Fruit fly (Drosophila melanogaster): ENCODE results near the gene Hsp70Bc.
"Not testable (repeated sequence)": the region's sequence is repeated elsewhere in the genome, so short reads cannot be mapped to it uniquely, and the experiment has no call there.

Hsp70Bc gene

DNA sequence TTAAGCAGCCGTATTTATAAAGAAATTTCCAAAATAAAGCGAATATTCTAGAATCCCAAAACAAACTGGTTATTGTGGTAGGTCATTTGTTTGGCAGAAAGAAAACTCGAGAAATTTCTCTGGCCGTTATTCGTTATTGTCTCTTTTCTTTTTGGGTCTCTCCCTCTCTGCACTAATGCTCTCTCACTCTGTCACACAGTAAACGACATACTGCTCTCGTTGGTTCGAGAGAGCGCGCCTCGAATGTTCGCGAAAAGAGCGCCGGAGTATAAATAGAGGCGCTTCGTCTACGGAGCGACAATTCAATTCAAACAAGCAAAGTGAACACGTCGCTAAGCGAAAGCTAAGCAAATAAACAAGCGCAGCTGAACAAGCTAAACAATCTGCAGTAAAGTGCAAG, at the start of gene Hsp70Bc:
Gene Hsp70Bc (plus strand): TSS at position 301 of the 400 bp plus-strand sequence.
- not testable (repeated sequence) for TF ChIP-seq insv, ttk, Sin3A (optimal IDR thresholded peaks at IDR 0.05)

DNA sequence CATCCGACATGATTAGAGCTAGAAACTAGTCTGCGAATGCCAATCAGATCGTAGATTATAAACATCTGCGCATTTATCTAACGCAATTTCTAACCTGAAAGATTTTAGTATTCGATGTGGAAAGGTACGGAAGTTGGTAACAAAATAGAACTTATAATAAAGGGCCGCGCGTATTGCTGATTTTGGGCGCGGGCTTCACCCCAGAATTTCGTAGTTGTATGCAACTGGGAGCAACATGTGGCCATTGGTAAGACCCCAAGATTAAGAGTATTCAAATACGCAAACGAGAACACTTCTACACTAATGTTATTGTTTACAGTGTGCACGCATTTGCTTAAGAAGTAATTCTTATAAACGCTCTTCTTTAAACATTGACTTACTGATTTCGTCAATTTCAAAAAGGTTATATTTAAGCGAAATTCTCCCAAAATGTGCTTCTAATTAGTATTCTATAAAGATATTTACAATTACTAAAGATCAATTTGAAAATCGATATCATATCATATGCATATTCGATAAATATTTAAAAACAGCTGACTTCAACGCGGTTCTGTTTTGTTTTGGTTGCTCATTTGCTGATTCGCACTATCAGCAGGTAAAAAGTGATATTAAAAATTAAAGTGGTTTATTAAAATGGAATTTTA, 48.9 kb upstream of the Hsp70Bc start, which contains the start of the genes CG5961 and Polr3C:
Gene CG5961 (minus strand): TSS at position 416 of the 644 bp plus-strand sequence.
Gene Polr3C (plus strand): TSS at position 536 of the 644 bp plus-strand sequence.
- TF ChIP-seq Sin3A (optimal IDR thresholded peaks at IDR 0.05) (no peak), h (optimal IDR thresholded peaks at IDR 0.05) (no peak), insv (optimal IDR thresholded peaks at IDR 0.05) (no peak), psq (optimal IDR thresholded peaks at IDR 0.05) (peak; percentile 69), Myc (optimal IDR thresholded peaks at IDR 0.05) (no peak), ttk (optimal IDR thresholded peaks at IDR 0.05) (no peak)

DNA sequence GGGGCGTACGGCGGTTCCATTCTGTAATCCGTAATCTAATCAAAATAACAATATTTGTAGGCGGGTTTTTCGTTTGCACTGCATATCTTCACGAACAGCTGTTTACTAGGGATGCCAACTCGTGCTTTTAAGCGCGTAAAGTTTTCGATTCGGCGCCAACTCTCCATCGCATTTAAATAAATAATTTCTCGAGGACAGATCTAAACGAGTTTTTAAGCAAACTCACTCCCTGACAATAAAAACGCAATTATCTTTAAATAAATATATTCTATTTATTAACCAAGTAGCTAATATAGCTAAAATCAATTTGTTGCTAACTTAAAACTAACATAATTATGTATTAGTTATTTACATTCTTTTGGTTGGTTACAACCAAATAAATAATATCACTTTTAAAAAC, 43.7 kb upstream of the Hsp70Bc start, which contains the start of gene CG5608:
Gene CG5608 (minus strand): TSS at position 101 of the 400 bp plus-strand sequence.
- not testable (repeated sequence) for TF ChIP-seq psq, insv, h (optimal IDR thresholded peaks at IDR 0.05)

DNA sequence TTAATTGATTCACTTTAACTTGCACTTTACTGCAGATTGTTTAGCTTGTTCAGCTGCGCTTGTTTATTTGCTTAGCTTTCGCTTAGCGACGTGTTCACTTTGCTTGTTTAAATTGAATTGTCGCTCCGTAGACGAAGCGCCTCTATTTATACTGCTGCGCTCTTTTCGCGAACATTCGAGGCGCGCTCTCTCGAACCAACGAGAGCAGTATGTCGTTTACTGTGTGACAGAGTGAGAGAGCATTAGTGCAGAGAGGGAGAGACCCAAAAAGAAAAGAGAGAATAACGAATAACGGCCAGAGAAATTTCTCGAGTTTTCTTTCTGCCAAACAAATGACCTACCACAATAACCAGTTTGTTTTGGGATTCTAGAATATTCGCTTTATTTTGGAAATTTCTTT, 41.2 kb upstream of the Hsp70Bc start, which contains the start of gene Hsp70Ba:
Gene Hsp70Ba (minus strand): TSS at position 102 of the 400 bp plus-strand sequence.
- TF ChIP-seq psq, insv, h (optimal IDR thresholded peaks at IDR 0.05): not testable (repeated sequence)

DNA sequence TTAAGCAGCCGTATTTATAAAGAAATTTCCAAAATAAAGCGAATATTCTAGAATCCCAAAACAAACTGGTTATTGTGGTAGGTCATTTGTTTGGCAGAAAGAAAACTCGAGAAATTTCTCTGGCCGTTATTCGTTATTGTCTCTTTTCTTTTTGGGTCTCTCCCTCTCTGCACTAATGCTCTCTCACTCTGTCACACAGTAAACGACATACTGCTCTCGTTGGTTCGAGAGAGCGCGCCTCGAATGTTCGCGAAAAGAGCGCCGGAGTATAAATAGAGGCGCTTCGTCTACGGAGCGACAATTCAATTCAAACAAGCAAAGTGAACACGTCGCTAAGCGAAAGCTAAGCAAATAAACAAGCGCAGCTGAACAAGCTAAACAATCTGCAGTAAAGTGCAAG, 6.7 kb upstream of the Hsp70Bc start, which contains the start of gene Hsp70Bbb:
Gene Hsp70Bbb (plus strand): TSS at position 301 of the 400 bp plus-strand sequence.
- not testable (repeated sequence) for TF ChIP-seq Myc, h, ttk (optimal IDR thresholded peaks at IDR 0.05)

DNA sequence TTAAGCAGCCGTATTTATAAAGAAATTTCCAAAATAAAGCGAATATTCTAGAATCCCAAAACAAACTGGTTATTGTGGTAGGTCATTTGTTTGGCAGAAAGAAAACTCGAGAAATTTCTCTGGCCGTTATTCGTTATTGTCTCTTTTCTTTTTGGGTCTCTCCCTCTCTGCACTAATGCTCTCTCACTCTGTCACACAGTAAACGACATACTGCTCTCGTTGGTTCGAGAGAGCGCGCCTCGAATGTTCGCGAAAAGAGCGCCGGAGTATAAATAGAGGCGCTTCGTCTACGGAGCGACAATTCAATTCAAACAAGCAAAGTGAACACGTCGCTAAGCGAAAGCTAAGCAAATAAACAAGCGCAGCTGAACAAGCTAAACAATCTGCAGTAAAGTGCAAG, 3.4 kb upstream of the Hsp70Bc start, which contains the start of gene Hsp70Bb:
Gene Hsp70Bb (plus strand): TSS at position 301 of the 400 bp plus-strand sequence.
- not testable (repeated sequence) for TF ChIP-seq ttk, insv, psq (optimal IDR thresholded peaks at IDR 0.05)

DNA sequence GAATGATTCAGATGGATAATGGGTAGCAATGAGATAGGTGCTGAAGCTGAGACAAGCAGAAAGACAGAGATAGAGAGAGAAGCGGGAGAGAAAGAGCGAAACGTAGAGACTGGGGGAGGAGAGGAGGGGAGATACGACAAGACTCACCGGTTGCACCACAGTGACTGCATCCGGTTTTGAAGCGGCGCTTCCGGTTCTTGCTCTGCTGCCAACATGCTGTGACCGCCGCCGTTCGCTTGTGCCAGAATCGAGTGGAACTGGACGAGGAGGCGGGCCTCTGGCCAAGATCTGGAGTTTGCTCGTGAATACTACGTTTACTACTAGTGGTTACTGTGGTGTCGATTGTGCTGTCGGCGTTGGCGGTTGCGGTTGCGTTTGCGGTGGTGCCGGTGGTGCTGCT, 6.1 kb downstream of the Hsp70Bc start:
- TF ChIP-seq insv (optimal IDR thresholded peaks at IDR 0.05) (no peak), Myc (optimal IDR thresholded peaks at IDR 0.05) (no peak), psq (optimal IDR thresholded peaks at IDR 0.05) (no peak), Sin3A (optimal IDR thresholded peaks at IDR 0.05) (no peak), ttk (optimal IDR thresholded peaks at IDR 0.05) (no peak), h (optimal IDR thresholded peaks at IDR 0.05) (no peak)

DNA sequence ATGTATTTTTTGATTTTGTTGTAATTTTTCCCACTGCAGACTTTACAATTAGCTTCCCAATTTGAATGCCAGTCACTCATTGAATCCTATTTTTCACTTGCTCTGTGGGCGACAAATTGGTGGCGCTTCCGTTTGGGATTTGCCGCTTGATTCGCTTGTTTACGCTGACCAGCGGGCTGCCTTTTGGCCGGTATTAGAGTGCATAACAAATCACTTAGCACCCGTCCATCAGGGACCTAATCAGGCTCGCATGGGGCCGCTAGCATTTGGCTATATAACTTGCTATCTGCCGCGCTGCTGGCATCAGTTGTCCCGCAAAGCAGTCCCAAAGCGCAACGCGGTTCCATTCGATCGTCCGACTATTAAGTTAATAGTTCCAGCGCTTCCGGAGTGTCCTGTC, 17.0 kb downstream of the Hsp70Bc start, which contains the start of gene Hug:
Gene Hug (plus strand): TSS at position 301 of the 400 bp plus-strand sequence.
- TF ChIP-seq ttk (optimal IDR thresholded peaks at IDR 0.05) = no peak
- TF ChIP-seq psq (optimal IDR thresholded peaks at IDR 0.05) = no peak
- TF ChIP-seq Myc (optimal IDR thresholded peaks at IDR 0.05) = no peak
- no peak for TF ChIP-seq Sin3A (optimal IDR thresholded peaks at IDR 0.05)
- no peak for TF ChIP-seq h (optimal IDR thresholded peaks at IDR 0.05)
- TF ChIP-seq insv (optimal IDR thresholded peaks at IDR 0.05) = no peak

DNA sequence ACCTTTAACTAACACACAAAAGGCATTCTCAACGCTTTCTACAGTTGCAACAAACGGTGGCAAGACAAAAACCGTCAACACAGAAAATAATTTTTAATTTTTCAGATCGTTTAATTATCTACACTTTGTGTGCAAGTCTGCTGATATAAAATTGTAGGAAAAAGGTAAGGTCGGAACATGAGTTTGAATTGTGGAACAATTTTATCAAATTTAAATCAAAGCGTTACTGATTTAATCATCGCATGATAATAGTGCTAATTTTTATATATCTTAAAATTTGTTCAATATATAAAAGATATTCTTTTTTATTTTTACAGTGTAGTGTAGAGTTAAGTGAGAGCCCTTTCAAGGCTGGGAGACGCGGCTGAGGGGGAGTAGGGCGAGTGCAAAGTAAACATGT, 34.1 kb downstream of the Hsp70Bc start:
- TF ChIP-seq psq (optimal IDR thresholded peaks at IDR 0.05) = no peak
- TF ChIP-seq insv (optimal IDR thresholded peaks at IDR 0.05) = no peak
- no peak for TF ChIP-seq Myc (optimal IDR thresholded peaks at IDR 0.05)
- no peak for TF ChIP-seq Sin3A (optimal IDR thresholded peaks at IDR 0.05)
- no peak for TF ChIP-seq h (optimal IDR thresholded peaks at IDR 0.05)
- TF ChIP-seq ttk (optimal IDR thresholded peaks at IDR 0.05) = no peak

DNA sequence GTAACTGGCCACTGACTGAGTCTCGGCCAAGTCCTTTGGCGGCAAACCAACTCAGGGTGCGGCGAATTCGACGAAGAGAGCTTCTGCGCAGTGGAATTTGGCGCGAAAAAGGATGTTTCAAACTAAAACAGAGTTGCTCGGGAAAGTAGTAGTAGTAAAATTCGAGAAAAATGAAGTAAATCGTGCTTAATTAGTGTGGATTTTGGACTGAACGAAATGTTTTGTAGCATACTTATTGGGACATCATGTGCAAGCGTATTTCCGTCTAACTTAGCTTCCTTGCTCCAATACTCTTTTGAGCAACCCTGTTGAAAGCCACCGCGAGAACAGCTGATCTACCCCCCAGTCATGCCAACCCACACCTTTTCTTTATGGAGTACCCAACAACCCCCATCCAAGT, 39.4 kb downstream of the Hsp70Bc start, which contains the start of gene Octbeta3R:
Gene Octbeta3R (minus strand): TSS at position 1 of the 400 bp plus-strand sequence.
- TF ChIP-seq Myc (optimal IDR thresholded peaks at IDR 0.05) (no peak), Sin3A (optimal IDR thresholded peaks at IDR 0.05) (no peak), psq (optimal IDR thresholded peaks at IDR 0.05) (no peak), ttk (optimal IDR thresholded peaks at IDR 0.05) (no peak), h (optimal IDR thresholded peaks at IDR 0.05) (no peak), insv (optimal IDR thresholded peaks at IDR 0.05) (no peak)

All from Kc167 (cell line).